Fruit fly (Drosophila melanogaster) whole organism, embryonic: ENCODE results near the gene CtBP.

Experiments
- Adf1 ChIP-seq: fragments of 200-800 bp; sonication (Bioruptor generic); IDR thresholded peaks from 2 replicates; pipeline ENCODE4 v1.3.6; 2022; ENCODE audit warnings: missing biosample characterization, missing genetic modification characterization
- Atf3 ChIP-seq: fragments of 200-800 bp; sonication (Bioruptor generic); optimal IDR thresholded peaks from 3 replicates; lab custom pipeline; 2016; ENCODE audit warnings: missing biosample characterization, missing genetic modification characterization
- CG10274 ChIP-seq: fragments of 200-800 bp; sonication (Bioruptor generic); optimal IDR thresholded peaks from 3 replicates; lab custom pipeline; 2017; ENCODE audit warnings: missing biosample characterization, mild to moderate bottlenecking, missing genetic modification characterization
- CG10366 ChIP-seq: fragments of 200-800 bp; sonication (Bioruptor generic); IDR thresholded peaks from 2 replicates; pipeline ENCODE4 v1.3.6; 2022; ENCODE audit warnings: missing biosample characterization, missing genetic modification characterization
- CG12071 ChIP-seq: fragments of 200-800 bp; sonication (Bioruptor generic); optimal IDR thresholded peaks from 3 replicates; lab custom pipeline; 2018; ENCODE audit warnings: missing biosample characterization, mild to moderate bottlenecking, missing genetic modification characterization
- CG12155 ChIP-seq: fragments of 200-800 bp; sonication (Bioruptor generic); optimal IDR thresholded peaks from 3 replicates; lab custom pipeline; 2016; ENCODE audit warnings: missing biosample characterization, missing genetic modification characterization
- CG12299 ChIP-seq: fragments of 200-800 bp; sonication (Bioruptor generic); optimal IDR thresholded peaks from 2 replicates; lab custom pipeline; 2018; ENCODE audit warnings: missing biosample characterization, mild to moderate bottlenecking, missing genetic modification characterization
- CG13123 ChIP-seq: fragments of 200-800 bp; sonication (Bioruptor generic); optimal IDR thresholded peaks from 2 replicates; lab custom pipeline; 2016; ENCODE audit warnings: missing biosample characterization, missing genetic modification characterization
- CG15696 ChIP-seq: fragments of 200-800 bp; sonication (Bioruptor generic); optimal IDR thresholded peaks from 2 replicates; lab custom pipeline; 2019; ENCODE audit warnings: missing biosample characterization, mild to moderate bottlenecking, missing genetic modification characterization, moderate library complexity
- CG16779 ChIP-seq: fragments of 200-800 bp; sonication (Bioruptor generic); IDR thresholded peaks from 2 replicates; pipeline ENCODE4 v1.3.6; 2022; ENCODE audit warnings: missing biosample characterization, missing genetic modification characterization
- CG16815 ChIP-seq: fragments of 200-800 bp; sonication (Bioruptor generic); optimal IDR thresholded peaks from 3 replicates; lab custom pipeline; 2017; ENCODE audit warnings: missing biosample characterization, mild to moderate bottlenecking, missing genetic modification characterization
- CG17328 ChIP-seq: fragments of 200-800 bp; sonication (Bioruptor generic); IDR thresholded peaks from 2 replicates; pipeline ENCODE4 v1.3.6; 2022; ENCODE audit warnings: missing biosample characterization, missing genetic modification characterization
- CG17361 ChIP-seq: fragments of 200-800 bp; sonication (Bioruptor generic); IDR thresholded peaks from 3 replicates; pipeline ENCODE4 v1.3.6; 2022; ENCODE audit warnings: missing biosample characterization, missing genetic modification characterization
- CG17802 ChIP-seq: fragments of 200-800 bp; sonication (Bioruptor generic); optimal IDR thresholded peaks from 2 replicates; lab custom pipeline; 2018; ENCODE audit warnings: missing biosample characterization, mild to moderate bottlenecking, missing genetic modification characterization, moderate library complexity
- CG1832 ChIP-seq: fragments of 200-800 bp; sonication (Bioruptor generic); optimal IDR thresholded peaks from 2 replicates; lab custom pipeline; 2017; ENCODE audit warnings: missing biosample characterization, mild to moderate bottlenecking, missing genetic modification characterization, inconsistent platforms
- CG2199 ChIP-seq: fragments of 200-800 bp; sonication (Bioruptor generic); IDR thresholded peaks from 3 replicates; pipeline ENCODE4 v1.3.6; 2022; ENCODE audit warnings: missing biosample characterization, missing genetic modification characterization
- CG2678 ChIP-seq: fragments of 200-800 bp; sonication (Bioruptor generic); optimal IDR thresholded peaks from 3 replicates; lab custom pipeline; 2019; ENCODE audit warnings: missing biosample characterization, mild to moderate bottlenecking, missing genetic modification characterization, moderate library complexity
- CG2875 ChIP-seq: fragments of 200-800 bp; sonication (Bioruptor generic); optimal IDR thresholded peaks from 2 replicates; lab custom pipeline; 2017; ENCODE audit warnings: missing biosample characterization, mild to moderate bottlenecking, missing genetic modification characterization, missing genetic modification reagents
- CG31224 ChIP-seq: fragments of 200-800 bp; sonication (Bioruptor generic); IDR thresholded peaks from 2 replicates; pipeline ENCODE4 v1.3.6; 2022; ENCODE audit warnings: missing biosample characterization, missing genetic modification characterization
- CG32532 ChIP-seq: fragments of 200-800 bp; sonication (Bioruptor generic); IDR thresholded peaks from 2 replicates; pipeline ENCODE4 v1.3.6; 2022; ENCODE audit warnings: missing biosample characterization, missing genetic modification characterization
- CG4730 ChIP-seq: fragments of 200-800 bp; sonication (Bioruptor generic); IDR thresholded peaks from 2 replicates; pipeline ENCODE4 v1.3.6; 2022; ENCODE audit warnings: missing biosample characterization, missing genetic modification characterization
- CG6683 ChIP-seq: fragments of 200-800 bp; sonication (Bioruptor generic); optimal IDR thresholded peaks from 2 replicates; lab custom pipeline; 2017; ENCODE audit warnings: missing biosample characterization, mild to moderate bottlenecking, missing genetic modification characterization, missing genetic modification reagents
- CG7357 ChIP-seq: fragments of 200-800 bp; sonication (Bioruptor generic); IDR thresholded peaks from 3 replicates; pipeline ENCODE4 v1.3.6; 2022; ENCODE audit warnings: missing biosample characterization, missing genetic modification characterization
- CG8478 ChIP-seq: fragments of >200 bp; optimal IDR thresholded peaks from 2 replicates; lab custom pipeline; 2018
- CG8924 ChIP-seq: fragments of 200-800 bp; optimal IDR thresholded peaks from 3 replicates; lab custom pipeline; 2019; ENCODE audit warnings: missing biosample characterization, mild to moderate bottlenecking, missing genetic modification characterization, moderate library complexity
- CG9817 ChIP-seq: fragments of 200-800 bp; sonication (Bioruptor generic); optimal IDR thresholded peaks from 2 replicates; lab custom pipeline; 2018; ENCODE audit warnings: missing biosample characterization, mild to moderate bottlenecking, missing genetic modification characterization, moderate library complexity
- Fer1 ChIP-seq: fragments of 200-800 bp; sonication (Bioruptor generic); optimal IDR thresholded peaks from 2 replicates; lab custom pipeline; 2017; ENCODE audit warnings: missing biosample characterization, mild to moderate bottlenecking, missing genetic modification characterization
- Hr78 ChIP-seq, 2 experiments: fragments of 200-800 bp in 1 of 2; fragments of >200 bp in 1 of 2; sonication (Bioruptor generic) in 1 of 2; optimal IDR thresholded peaks; 2 replicates each; lab custom pipeline; 2017 to 2019; ENCODE audit warnings: missing biosample characterization in 2 of 2, missing genetic modification characterization in 2 of 2, mild to moderate bottlenecking in 1 of 2, moderate library complexity in 1 of 2
- NC2β ChIP-seq: fragments of 200-800 bp; sonication (Bioruptor generic); optimal IDR thresholded peaks from 2 replicates; lab custom pipeline; 2016; ENCODE audit warnings: missing biosample characterization, missing genetic modification characterization
- Nf-YC ChIP-seq: fragments of 200-800 bp; optimal IDR thresholded peaks from 3 replicates; lab custom pipeline; 2019; ENCODE audit warnings: missing biosample characterization, mild to moderate bottlenecking, missing genetic modification characterization, moderate library complexity
- Opbp ChIP-seq: fragments of 200-800 bp; sonication (Bioruptor generic); IDR thresholded peaks from 3 replicates; pipeline ENCODE4 v1.3.6; 2022; ENCODE audit warnings: missing biosample characterization, missing genetic modification characterization; ENCODE audit not compliant: partially characterized antibody
- Optix ChIP-seq: fragments of 200-800 bp; sonication (Bioruptor generic); IDR thresholded peaks from 3 replicates; pipeline ENCODE4 v1.3.6; 2022; ENCODE audit warnings: missing biosample characterization, missing genetic modification characterization
- Poxn ChIP-seq: fragments of 200-800 bp; sonication (Bioruptor generic); IDR thresholded peaks from 2 replicates; pipeline ENCODE4 v1.3.6; 2022; ENCODE audit warnings: missing biosample characterization, missing genetic modification characterization
- ash1 ChIP-seq: fragments of 200-800 bp; sonication (Bioruptor generic); optimal IDR thresholded peaks from 2 replicates; lab custom pipeline; 2018; ENCODE audit warnings: missing biosample characterization, mild to moderate bottlenecking, missing genetic modification characterization
- cg ChIP-seq: fragments of 200-800 bp; sonication (Bioruptor generic); optimal IDR thresholded peaks from 3 replicates; lab custom pipeline; 2019; ENCODE audit warnings: missing biosample characterization, mild to moderate bottlenecking, missing genetic modification characterization, moderate library complexity
- chinmo ChIP-seq: fragments of 200-800 bp; sonication (Bioruptor generic); IDR thresholded peaks from 4 replicates; pipeline ENCODE4 v1.3.6; 2022; ENCODE audit warnings: missing biosample characterization, missing genetic modification characterization; ENCODE audit not compliant: partially characterized antibody
- chm ChIP-seq: fragments of 200-800 bp; sonication (Bioruptor generic); IDR thresholded peaks from 2 replicates; pipeline ENCODE4 v1.3.6; 2022; ENCODE audit warnings: missing biosample characterization, missing genetic modification characterization
- cwo ChIP-seq: fragments of 200-800 bp; sonication (Bioruptor generic); optimal IDR thresholded peaks from 3 replicates; lab custom pipeline; 2017; ENCODE audit warnings: missing biosample characterization, missing genetic modification characterization, mild to moderate bottlenecking, moderate library complexity, missing genetic modification reagents
- dysf ChIP-seq: fragments of 200-800 bp; sonication (Bioruptor generic); IDR thresholded peaks from 3 replicates; pipeline ENCODE4 v1.3.6; 2022; ENCODE audit warnings: missing biosample characterization, missing genetic modification characterization
- emc ChIP-seq: fragments of 200-800 bp; sonication (Bioruptor generic); optimal IDR thresholded peaks from 2 replicates; lab custom pipeline; 2016; ENCODE audit warnings: missing biosample characterization, missing genetic modification characterization
- gsb ChIP-seq: fragments of 200-800 bp; sonication (Bioruptor generic); IDR thresholded peaks from 2 replicates; pipeline ENCODE4 v1.3.6; 2022; ENCODE audit warnings: missing biosample characterization, missing genetic modification characterization
- gsb-n ChIP-seq: fragments of 200-800 bp; sonication (Bioruptor generic); optimal IDR thresholded peaks from 3 replicates; lab custom pipeline; 2018; ENCODE audit warnings: missing biosample characterization, mild to moderate bottlenecking, missing genetic modification characterization
- lbe ChIP-seq: fragments of 200-800 bp; sonication (Bioruptor generic); optimal IDR thresholded peaks from 2 replicates; lab custom pipeline; 2016; ENCODE audit warnings: missing biosample characterization, mild to moderate bottlenecking, missing genetic modification characterization
- pan ChIP-seq, 4 experiments: fragments of >200 bp in 3 of 4; fragments of 200-800 bp in 1 of 4; sonication (Bioruptor generic) in 1 of 4; optimal IDR thresholded peaks in 3 of 4; IDR thresholded peaks in 1 of 4; 2 replicates each; pipeline versions ENCODE4 v1.3.6 to Lab custom; 2017 to 2022; ENCODE audit warnings: missing biosample characterization in 2 of 4, missing genetic modification characterization in 2 of 4, mixed read lengths in 1 of 4
- salm ChIP-seq: fragments of 200-800 bp; sonication (Bioruptor generic); optimal IDR thresholded peaks from 2 replicates; lab custom pipeline; 2018; ENCODE audit warnings: missing biosample characterization, mild to moderate bottlenecking, missing genetic modification characterization
- sim ChIP-seq: fragments of 200-800 bp; sonication (Bioruptor generic); IDR thresholded peaks from 2 replicates; pipeline ENCODE4 v1.3.6; 2022; ENCODE audit warnings: missing biosample characterization, missing genetic modification characterization
- stwl ChIP-seq: fragments of 200-800 bp; sonication (Bioruptor generic); optimal IDR thresholded peaks from 3 replicates; lab custom pipeline; 2018; ENCODE audit warnings: missing biosample characterization, mild to moderate bottlenecking, missing genetic modification characterization, moderate library complexity
- unpg ChIP-seq: fragments of 200-800 bp; sonication (Bioruptor generic); optimal IDR thresholded peaks from 3 replicates; lab custom pipeline; 2018; ENCODE audit warnings: missing biosample characterization, mild to moderate bottlenecking, missing genetic modification characterization, moderate library complexity
- z ChIP-seq: fragments of 200-800 bp; sonication (Bioruptor generic); IDR thresholded peaks from 3 replicates; pipeline ENCODE4 v1.3.6; 2022; ENCODE audit warnings: missing biosample characterization, missing genetic modification characterization

The CtBP gene

DNA sequence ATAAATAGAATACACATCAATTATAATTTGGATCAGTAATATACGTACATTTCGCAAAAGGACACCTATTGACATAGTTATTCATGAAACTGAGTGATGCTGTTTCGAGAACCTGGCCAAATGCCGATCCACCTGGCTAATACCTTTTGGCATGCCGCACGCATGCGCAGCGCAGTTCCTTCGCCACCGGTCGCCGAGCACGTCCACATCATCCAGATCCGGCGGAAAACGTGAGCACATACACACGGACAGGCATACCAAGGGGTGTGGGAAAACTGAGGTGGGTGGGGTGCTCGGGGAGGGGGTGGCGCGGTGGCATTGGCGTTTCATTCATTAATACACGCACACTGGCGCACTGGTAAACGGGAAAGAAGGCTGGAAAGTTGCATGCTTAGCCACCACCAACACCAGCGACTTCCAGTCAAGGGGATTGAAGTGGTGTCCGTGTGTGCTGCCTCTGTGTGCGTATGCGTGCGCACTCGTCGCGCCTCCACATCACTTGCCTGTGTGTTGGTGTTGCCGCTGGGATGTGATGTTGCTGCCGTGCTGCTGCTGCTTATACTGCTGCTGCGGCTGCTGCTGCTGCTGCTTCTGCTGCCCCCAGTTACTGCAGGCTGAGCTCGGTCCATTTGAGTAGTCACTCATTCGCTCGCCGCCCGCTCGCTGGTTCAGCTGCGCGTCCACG, 45.8 kb downstream of the CtBP start, which contains the start of gene sim (continued):
- TF ChIP-seq CG31224 (GFP tag; lab: Robert Waterston, UW) (no peak), CG32532 (GFP tag; lab: Robert Waterston, UW) (no peak), CG1832 (GFP tag; lab: Kevin White, UChicago) (no peak), Opbp (0 out of 3 replicates have a peak, but pooled peaks have one; percentile 31), CG16779 (GFP tag; lab: Robert Waterston, UW) (no peak), NC2β (GFP tag; lab: Kevin White, UChicago) (no peak), CG16815 (no peak), CG12299 (tag; lab: Kevin White, UChicago) (no peak), CG8478 (no peak), CG10274 (no peak), CG2875 (GFP tag; lab: Kevin White, UChicago) (no peak), CG7357 (GFP tag; lab: Robert Waterston, UW) (no peak), CG2678 (tag; lab: Kevin White, UChicago) (no peak), Optix (GFP tag; lab: Robert Waterston, UW) (no peak), CG6683 (GFP tag; lab: Kevin White, UChicago) (no peak), CG17361 (no peak), Atf3 (GFP tag; lab: Kevin White, UChicago) (no peak), cwo (GFP tag; lab: Kevin White, UChicago) (no peak), dysf (no peak), salm (tag; lab: Kevin White, UChicago) (no peak), CG17802 (tag; lab: Kevin White, UChicago) (no peak), gsb (peak; percentile 32; the same call in 1 of the 2 replicates), unpg (GFP tag; lab: Kevin White, UChicago) (no peak), CG15696 (tag; lab: Kevin White, UChicago) (no peak), Adf1 (GFP tag; lab: Robert Waterston, UW) (no peak), gsb-n (tag; lab: Kevin White, UChicago) (no peak), CG8924 (tag; lab: Kevin White, UChicago) (no peak), z (GFP tag; lab: Robert Waterston, UW) (peak; percentile 72; the same call in 2 of the 3 replicates), CG2199 (0 out of 3 replicates have a peak, but pooled peaks have one; percentile 53), CG12071 (GFP tag; lab: Kevin White, UChicago) (no peak), Nf-YC (tag; lab: Kevin White, UChicago) (peak; percentile 95), ash1 (GFP tag; lab: Kevin White, UChicago) (no peak), CG12155 (GFP tag; lab: Kevin White, UChicago) (no peak), cg (GFP tag; lab: Kevin White, UChicago) (peak; percentile 91), Hr78 (GFP tag; optimal IDR thresholded peaks at IDR 0.05; lab: Kevin White, UChicago) (no peak), CG10366 (GFP tag; lab: Robert Waterston, UW) (no peak), CG9817 (no peak), CG13123 (GFP tag; lab: Kevin White, UChicago) (no peak), stwl (no peak), CG17328 (GFP tag; lab: Robert Waterston, UW) (0 out of 2 replicates have a peak, but pooled peaks have one; percentile 24), chm (GFP tag; lab: Robert Waterston, UW) (no peak), lbe (GFP tag; lab: Kevin White, UChicago) (no peak), Poxn (GFP tag; lab: Robert Waterston, UW) (no peak), emc (GFP tag; lab: Kevin White, UChicago) (no peak), Fer1 (GFP tag; lab: Kevin White, UChicago) (no peak), CG4730 (GFP tag; lab: Robert Waterston, UW) (no peak), sim (GFP tag; lab: Robert Waterston, UW) (peak; percentile 59; the same call in 1 of the 2 replicates), pan (optimal IDR thresholded peaks at IDR 0.05; lab: Kevin White, UChicago) (no peak), pan (GFP tag; optimal IDR thresholded peaks at IDR 0.05 in 1 of 2, IDR thresholded peaks at IDR 0.05 in 1 of 2) (no peak), chinmo (no peak)
